Fruit fly (Drosophila melanogaster) whole organism, adult: Measurements from ENCODE around the gene Vha16-5.

Experiments used
- CG12768 ChIP-seq: fragments of 200-800 bp; sonication (Bioruptor generic); optimal IDR thresholded peaks from 2 replicates; lab custom pipeline; 2017; ENCODE audit warnings: missing biosample characterization, missing genetic modification characterization, mild to moderate bottlenecking, moderate library complexity, missing genetic modification reagents
- CG7045 ChIP-seq: fragments of 200-800 bp; sonication (Bioruptor generic); optimal IDR thresholded peaks from 2 replicates; lab custom pipeline; 2017; ENCODE audit warnings: missing biosample characterization, mild to moderate bottlenecking, missing genetic modification characterization
- Clk ChIP-seq: fragments of 200-800 bp; sonication (Bioruptor generic); optimal IDR thresholded peaks from 2 replicates; lab custom pipeline; 2017; ENCODE audit warnings: missing biosample characterization, missing genetic modification characterization
- cnc ChIP-seq, 2 experiments: fragments of >200 bp; optimal IDR thresholded peaks; 2 replicates each; lab custom pipeline; 2017
- kay ChIP-seq: fragments of 200-800 bp; sonication (Bioruptor generic); peaks from one replicate; lab custom pipeline; 2016; ENCODE audit warnings: missing biosample characterization, missing genetic modification characterization, borderline replicate concordance
- pad ChIP-seq: fragments of 200-800 bp; sonication (Bioruptor generic); optimal IDR thresholded peaks from 3 replicates; lab custom pipeline; 2017; ENCODE audit warnings: missing biosample characterization, missing genetic modification characterization, mild to moderate bottlenecking, moderate library complexity, missing genetic modification reagents
- toe ChIP-seq: fragments of 200-800 bp; sonication (Bioruptor generic); optimal IDR thresholded peaks from 2 replicates; lab custom pipeline; 2016; ENCODE audit warnings: missing biosample characterization, missing genetic modification characterization

- no peak for TF ChIP-seq toe (GFP tag; lab: Kevin White, UChicago)
- TF ChIP-seq CG7045 (GFP tag; lab: Kevin White, UChicago): no peak
- TF ChIP-seq cnc (optimal IDR thresholded peaks at IDR 0.05; lab: Kevin White, UChicago): no peak
- no peak for TF ChIP-seq kay (GFP tag; lab: Kevin White, UChicago)
- TF ChIP-seq CG12768 (GFP tag; lab: Kevin White, UChicago): no peak
- TF ChIP-seq Clk (GFP tag; lab: Kevin White, UChicago): no peak
- TF ChIP-seq pad (GFP tag; lab: Kevin White, UChicago): no peak
Observed at dm6 chr2L:10728751-10729150, 8.1 kb downstream of the Vha16-5 start, which contains the start of gene CG6443.
